Fruit fly (Drosophila melanogaster): ENCODE measurements around the gene CG7049.
A peak's percentile ranks its signal among the peaks of the same experiment; 100 is the strongest.

Gene CG7049

DNA sequence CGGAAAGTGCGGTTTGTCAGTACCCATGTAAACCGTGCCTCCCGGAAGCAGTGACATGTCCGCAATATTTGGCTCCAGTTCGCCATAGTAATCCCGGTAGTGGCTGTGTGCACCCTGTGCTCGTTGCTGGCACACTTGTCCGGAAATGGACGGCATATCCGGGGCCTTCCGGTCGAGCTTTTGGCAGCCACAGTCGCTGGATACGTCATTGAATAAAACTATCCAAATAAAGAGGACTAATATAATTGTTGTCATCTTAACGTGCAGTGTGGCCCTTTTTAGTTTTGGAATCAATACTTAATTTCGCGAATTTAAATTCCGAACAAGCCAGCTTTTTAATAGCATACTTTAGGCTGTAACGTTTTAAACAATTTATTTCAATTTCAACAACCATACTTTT, at the start of gene CG7049 (continued):
- TF ChIP-seq HmgZ (tag; optimal IDR thresholded peaks at IDR 0.05) (peak; percentile 18), PHDP (tag; optimal IDR thresholded peaks at IDR 0.05) (peak; percentile 12), CG4424 (GFP tag; optimal IDR thresholded peaks at IDR 0.05) (peak; percentile 5), gfzf (GFP tag; optimal IDR thresholded peaks at IDR 0.05) (peak; percentile 72), CG4617 (GFP tag; optimal IDR thresholded peaks at IDR 0.05; ENCODE audit: borderline replicate concordance) (peak; percentile 6), CG14860 (GFP tag; IDR thresholded peaks at IDR 0.05; ENCODE audit: partially characterized antibody) (0 out of 3 replicates have a peak, but pooled peaks have one; percentile 5), Taf1 (GFP tag; IDR thresholded peaks at IDR 0.05) (no peak), Lhr (GFP tag; optimal IDR thresholded peaks at IDR 0.05) (peak; percentile 72), CG6254 (GFP tag; optimal IDR thresholded peaks at IDR 0.05) (peak; percentile 67), CG33213 (GFP tag; optimal IDR thresholded peaks at IDR 0.05) (no peak), Ets97D (GFP tag; optimal IDR thresholded peaks at IDR 0.05) (peak; percentile 43), pzg (GFP tag; optimal IDR thresholded peaks at IDR 0.05) (peak; percentile 50), CG12659 (GFP tag; optimal IDR thresholded peaks at IDR 0.05) (peak; percentile 35), Fer1 (GFP tag; optimal IDR thresholded peaks at IDR 0.05) (peak; percentile 3), Dp (GFP tag; optimal IDR thresholded peaks at IDR 0.05) (peak; percentile 31), Stat92E (GFP tag; optimal IDR thresholded peaks at IDR 0.05) (peak in 1 of 3 experiments; percentile 18), CG12744 (GFP tag; optimal IDR thresholded peaks at IDR 0.05) (no peak), MESR4 (GFP tag; optimal IDR thresholded peaks at IDR 0.05) (peak; percentile 63)

- TF ChIP-seq CG11085 (GFP tag; IDR thresholded peaks at IDR 0.05) (no peak), pb (GFP tag; optimal IDR thresholded peaks at IDR 0.05) (no peak), z (GFP tag; IDR thresholded peaks at IDR 0.05) (peak; percentile 83), CG8281 (tag; optimal IDR thresholded peaks at IDR 0.05) (no peak), CG5953 (GFP tag; IDR thresholded peaks at IDR 0.05) (no peak), CG5245 (GFP tag; optimal IDR thresholded peaks at IDR 0.05) (no peak), Aef1 (GFP tag; IDR thresholded peaks at IDR 0.05) (no peak), mam (GFP tag; optimal IDR thresholded peaks at IDR 0.05) (no peak), sisA (GFP tag; IDR thresholded peaks at IDR 0.05) (no peak), ab (GFP tag; optimal IDR thresholded peaks at IDR 0.05) (no peak), esg (GFP tag; conservative IDR thresholded peaks at IDR 0.05) (no peak), ems (GFP tag; optimal IDR thresholded peaks at IDR 0.05) (no peak), Ets65A (GFP tag) (no peak), CG6813 (GFP tag; optimal IDR thresholded peaks at IDR 0.05) (no peak), chm (GFP tag; IDR thresholded peaks at IDR 0.05) (no peak), dysf (GFP tag; IDR thresholded peaks at IDR 0.05) (no peak), twi (tag; optimal IDR thresholded peaks at IDR 0.05) (no peak), h (optimal IDR thresholded peaks at IDR 0.05) (no peak), CG14014 (GFP tag; IDR thresholded peaks at IDR 0.05) (no peak), toy (GFP tag; IDR thresholded peaks at IDR 0.05) (no peak), Asciz (GFP tag; optimal IDR thresholded peaks at IDR 0.05) (no peak), prd (optimal IDR thresholded peaks at IDR 0.05) (no peak), prd (GFP tag; IDR thresholded peaks at IDR 0.05) (no peak), crc (GFP tag; optimal IDR thresholded peaks at IDR 0.05) (no peak), ind (GFP tag; optimal IDR thresholded peaks at IDR 0.05) (no peak), gcm2 (GFP tag; optimal IDR thresholded peaks at IDR 0.05) (no peak), Six4 (GFP tag; optimal IDR thresholded peaks at IDR 0.05) (no peak), corto (GFP tag; optimal IDR thresholded peaks at IDR 0.05) (peak; percentile 12), Sox100B (GFP tag; optimal IDR thresholded peaks at IDR 0.05) (no peak), Nf-YA (GFP tag; IDR thresholded peaks at IDR 0.05) (0 out of 2 replicates have a peak, but pooled peaks have one; percentile 33), CG12155 (GFP tag; optimal IDR thresholded peaks at IDR 0.05) (no peak), fu2 (GFP tag; optimal IDR thresholded peaks at IDR 0.05) (no peak), CG17568 (GFP tag; optimal IDR thresholded peaks at IDR 0.05) (no peak), Trl (optimal IDR thresholded peaks at IDR 0.05) (no peak), Trl (GFP tag; optimal IDR thresholded peaks at IDR 0.05) (no peak)
Observed at dm6 chr3L:225120-225519, 49.1 kb upstream of the CG7049 start.
